Fruit fly (Drosophila melanogaster) whole organism, embryonic: Measurements from ENCODE around the gene Syx5.

ENCODE experiments used
- Asciz ChIP-seq: fragments of 200-800 bp; sonication (Bioruptor generic); optimal IDR thresholded peaks from 2 replicates; lab custom pipeline; 2017; ENCODE audit warnings: missing biosample characterization, mild to moderate bottlenecking, missing genetic modification characterization, missing genetic modification reagents
- CG10209 ChIP-seq: fragments of 200-800 bp; sonication (Bioruptor generic); optimal IDR thresholded peaks from 3 replicates; lab custom pipeline; 2017; ENCODE audit warnings: missing biosample characterization, mild to moderate bottlenecking, missing genetic modification characterization, missing genetic modification reagents
- CG11085 ChIP-seq: fragments of 200-800 bp; sonication (Bioruptor generic); IDR thresholded peaks from 2 replicates; pipeline ENCODE4 v1.3.6; 2022; ENCODE audit warnings: missing biosample characterization, missing genetic modification characterization
- CG12104 ChIP-seq: fragments of 200-800 bp; sonication (Bioruptor generic); optimal IDR thresholded peaks from 3 replicates; lab custom pipeline; 2016; ENCODE audit warnings: missing biosample characterization, missing genetic modification characterization
- CG12219 ChIP-seq: fragments of 200-800 bp; sonication (Bioruptor generic); optimal IDR thresholded peaks from 3 replicates; lab custom pipeline; 2018; ENCODE audit warnings: missing biosample characterization, mild to moderate bottlenecking, missing genetic modification characterization
- CG12659 ChIP-seq: fragments of 200-800 bp; sonication (Bioruptor generic); optimal IDR thresholded peaks from 3 replicates; lab custom pipeline; 2017; ENCODE audit warnings: mild to moderate bottlenecking, missing biosample characterization, missing genetic modification reagents, missing genetic modification characterization
- CG13123 ChIP-seq: fragments of 200-800 bp; sonication (Bioruptor generic); optimal IDR thresholded peaks from 2 replicates; lab custom pipeline; 2016; ENCODE audit warnings: missing biosample characterization, missing genetic modification characterization
- CG13287 ChIP-seq: fragments of 200-800 bp; sonication (Bioruptor generic); IDR thresholded peaks from 2 replicates; pipeline ENCODE4 v1.3.6; 2022; ENCODE audit warnings: missing biosample characterization, missing genetic modification characterization; ENCODE audit not compliant: partially characterized antibody
- CG13296 ChIP-seq: fragments of 200-800 bp; sonication (Bioruptor generic); optimal IDR thresholded peaks from 3 replicates; lab custom pipeline; 2018; ENCODE audit warnings: missing biosample characterization, mild to moderate bottlenecking, missing genetic modification characterization
- CG13624 ChIP-seq: fragments of 200-800 bp; sonication (Bioruptor generic); optimal IDR thresholded peaks from 2 replicates; lab custom pipeline; 2016; ENCODE audit warnings: missing biosample characterization, missing genetic modification characterization
- CG14014 ChIP-seq: fragments of 200-800 bp; sonication (Bioruptor generic); IDR thresholded peaks from 2 replicates; pipeline ENCODE4 v1.3.6; 2022; ENCODE audit warnings: missing biosample characterization, missing genetic modification characterization
- CG14860 ChIP-seq: fragments of 200-800 bp; sonication (Bioruptor generic); IDR thresholded peaks from 3 replicates; pipeline ENCODE4 v1.3.6; 2022; ENCODE audit warnings: missing biosample characterization, missing genetic modification characterization; ENCODE audit not compliant: partially characterized antibody
- CG15696 ChIP-seq: fragments of 200-800 bp; sonication (Bioruptor generic); optimal IDR thresholded peaks from 2 replicates; lab custom pipeline; 2019; ENCODE audit warnings: missing biosample characterization, mild to moderate bottlenecking, missing genetic modification characterization, moderate library complexity
- CG2712 ChIP-seq: fragments of 200-800 bp; optimal IDR thresholded peaks from 3 replicates; lab custom pipeline; 2019; ENCODE audit warnings: missing biosample characterization, mild to moderate bottlenecking, missing genetic modification characterization, moderate library complexity
- CG3163 ChIP-seq: fragments of 200-800 bp; sonication (Bioruptor generic); optimal IDR thresholded peaks from 3 replicates; lab custom pipeline; 2016; ENCODE audit warnings: missing biosample characterization, missing genetic modification characterization
- CG3281 ChIP-seq: fragments of 200-800 bp; sonication (Bioruptor generic); optimal IDR thresholded peaks from 3 replicates; lab custom pipeline; 2017; ENCODE audit warnings: missing biosample characterization, mild to moderate bottlenecking, missing genetic modification characterization
- CG6689 ChIP-seq: fragments of 200-800 bp; sonication (Bioruptor generic); IDR thresholded peaks from 2 replicates; pipeline ENCODE4 v1.3.6; 2022; ENCODE audit warnings: missing biosample characterization, missing genetic modification characterization
- CG6791 ChIP-seq: fragments of 200-800 bp; sonication (Bioruptor generic); IDR thresholded peaks from 3 replicates; pipeline ENCODE4 v1.3.6; 2022; ENCODE audit warnings: missing biosample characterization, missing genetic modification characterization; ENCODE audit not compliant: partially characterized antibody
- CG7786 ChIP-seq: fragments of 200-800 bp; sonication (Bioruptor generic); optimal IDR thresholded peaks from 2 replicates; lab custom pipeline; 2016; ENCODE audit warnings: missing biosample characterization, missing genetic modification characterization
- Camta ChIP-seq: fragments of 200-800 bp; sonication (Bioruptor generic); optimal IDR thresholded peaks from 2 replicates; lab custom pipeline; 2016; ENCODE audit warnings: missing biosample characterization, missing genetic modification characterization
- Dref ChIP-seq: fragments of 200-800 bp; sonication (Bioruptor generic); IDR thresholded peaks from 2 replicates; pipeline ENCODE4 v1.3.6; 2022; ENCODE audit warnings: missing biosample characterization, missing genetic modification characterization
- H2.0 ChIP-seq: fragments of 200-800 bp; sonication (Bioruptor generic); IDR thresholded peaks from 2 replicates; pipeline ENCODE4 v1.3.6; 2022; ENCODE audit warnings: missing biosample characterization, missing genetic modification characterization
- HHEX ChIP-seq: fragments of 200-800 bp; sonication (Bioruptor generic); optimal IDR thresholded peaks from 3 replicates; lab custom pipeline; 2017; ENCODE audit warnings: missing biosample characterization, mild to moderate bottlenecking, missing genetic modification characterization, missing genetic modification reagents
- Lhr ChIP-seq: fragments of 200-800 bp; sonication (Bioruptor generic); optimal IDR thresholded peaks from 3 replicates; lab custom pipeline; 2017; ENCODE audit warnings: mild to moderate bottlenecking, missing biosample characterization, missing genetic modification reagents, missing genetic modification characterization
- MTF-1 ChIP-seq: fragments of 200-800 bp; sonication (Bioruptor generic); optimal IDR thresholded peaks from 2 replicates; lab custom pipeline; 2018; ENCODE audit warnings: missing biosample characterization, mild to moderate bottlenecking, missing genetic modification characterization, borderline replicate concordance
- Mrtf ChIP-seq: fragments of 200-800 bp; sonication (Bioruptor generic); IDR thresholded peaks from 3 replicates; pipeline ENCODE4 v1.3.6; 2022; ENCODE audit warnings: missing biosample characterization, missing genetic modification characterization
- NK7.1 ChIP-seq: fragments of 200-800 bp; sonication (Bioruptor generic); optimal IDR thresholded peaks from 3 replicates; lab custom pipeline; 2016; ENCODE audit warnings: missing biosample characterization, missing genetic modification characterization
- Oaz ChIP-seq: fragments of 200-800 bp; sonication (Bioruptor generic); IDR thresholded peaks from 2 replicates; pipeline ENCODE4 v1.3.6; 2022; ENCODE audit warnings: missing biosample characterization, missing genetic modification characterization
- Rx ChIP-seq: fragments of 200-800 bp; sonication (Bioruptor generic); IDR thresholded peaks from 2 replicates; pipeline ENCODE4 v1.3.6; 2022; ENCODE audit warnings: missing biosample characterization, missing genetic modification characterization
- Scr ChIP-seq: fragments of 200-800 bp; sonication (Bioruptor generic); IDR thresholded peaks from 2 replicates; pipeline ENCODE4 v1.3.6; 2022; ENCODE audit warnings: missing biosample characterization, missing genetic modification characterization; ENCODE audit not compliant: partially characterized antibody
- Trl ChIP-seq, 3 experiments: fragments of >200 bp in 2 of 3; fragments of 200-800 bp in 1 of 3; sonication (Bioruptor generic) in 1 of 3; optimal IDR thresholded peaks; 2 replicates in 1 of 3; 3 replicates in 2 of 3; lab custom pipeline; 2016 to 2017; ENCODE audit warnings: missing biosample characterization in 1 of 3, missing genetic modification characterization in 1 of 3
- Xrp1 ChIP-seq: fragments of 200-800 bp; sonication (Bioruptor generic); IDR thresholded peaks from 2 replicates; pipeline ENCODE4 v1.3.6; 2022; ENCODE audit warnings: missing biosample characterization, missing genetic modification characterization
- bcd ChIP-seq: fragments of 200-800 bp; sonication (Bioruptor generic); optimal IDR thresholded peaks from 2 replicates; lab custom pipeline; 2017; ENCODE audit warnings: missing biosample characterization, mild to moderate bottlenecking, missing genetic modification characterization
- cato ChIP-seq: fragments of 200-800 bp; sonication (Bioruptor generic); optimal IDR thresholded peaks from 2 replicates; lab custom pipeline; 2016; ENCODE audit warnings: missing biosample characterization, missing genetic modification characterization, borderline replicate concordance
- chm ChIP-seq: fragments of 200-800 bp; sonication (Bioruptor generic); IDR thresholded peaks from 2 replicates; pipeline ENCODE4 v1.3.6; 2022; ENCODE audit warnings: missing biosample characterization, missing genetic modification characterization
- crp ChIP-seq, 2 experiments: fragments of 200-800 bp; sonication (Bioruptor generic); optimal IDR thresholded peaks; 2 replicates in 1 of 2; 3 replicates in 1 of 2; lab custom pipeline; 2017; ENCODE audit warnings: missing biosample characterization in 2 of 2, missing genetic modification characterization in 2 of 2, mild to moderate bottlenecking in 1 of 2, moderate library complexity in 1 of 2
- da ChIP-seq: fragments of 200-800 bp; sonication (Bioruptor generic); optimal IDR thresholded peaks from 2 replicates; lab custom pipeline; 2016; ENCODE audit warnings: missing biosample characterization, missing genetic modification characterization
- gsb-n ChIP-seq: fragments of 200-800 bp; sonication (Bioruptor generic); optimal IDR thresholded peaks from 3 replicates; lab custom pipeline; 2018; ENCODE audit warnings: missing biosample characterization, mild to moderate bottlenecking, missing genetic modification characterization
- hkb ChIP-seq, 2 experiments: fragments of 200-800 bp in 1 of 2; fragments of >200 bp in 1 of 2; sonication (Bioruptor generic) in 1 of 2; IDR thresholded peaks in 1 of 2; optimal IDR thresholded peaks in 1 of 2; 2 replicates each; pipeline versions ENCODE4 v1.3.6 to Lab custom; 2017 to 2022; ENCODE audit warnings: missing biosample characterization in 1 of 2, missing genetic modification characterization in 1 of 2
- ken ChIP-seq: fragments of 200-800 bp; sonication (Bioruptor generic); IDR thresholded peaks from 3 replicates; pipeline ENCODE4 v1.3.6; 2022; ENCODE audit warnings: missing biosample characterization, missing genetic modification characterization
- lmd ChIP-seq: fragments of 200-800 bp; sonication (Bioruptor generic); IDR thresholded peaks from 2 replicates; pipeline ENCODE4 v1.3.6; 2022; ENCODE audit warnings: missing biosample characterization, missing genetic modification characterization
- nom ChIP-seq: fragments of 200-800 bp; sonication (Bioruptor generic); optimal IDR thresholded peaks from 2 replicates; lab custom pipeline; 2017; ENCODE audit warnings: missing biosample characterization, missing genetic modification characterization, mild to moderate bottlenecking, moderate library complexity, missing genetic modification reagents
- otp ChIP-seq: fragments of 200-800 bp; sonication (Bioruptor generic); IDR thresholded peaks from 3 replicates; pipeline ENCODE4, ENCODE4 v1.3.6; 2022; ENCODE audit warnings: missing biosample characterization, missing genetic modification characterization
- p53 ChIP-seq: fragments of 200-800 bp; sonication (Bioruptor generic); optimal IDR thresholded peaks from 2 replicates; lab custom pipeline; 2016; ENCODE audit warnings: missing biosample characterization, missing genetic modification characterization
- pros ChIP-seq: fragments of 200-800 bp; sonication (Bioruptor generic); optimal IDR thresholded peaks from 3 replicates; lab custom pipeline; 2019; ENCODE audit warnings: missing biosample characterization, mild to moderate bottlenecking, missing genetic modification characterization, moderate library complexity
- pum ChIP-seq: fragments of 200-800 bp; sonication (Bioruptor generic); optimal IDR thresholded peaks from 2 replicates; lab custom pipeline; 2016; ENCODE audit warnings: missing biosample characterization, missing genetic modification characterization
- shn ChIP-seq: fragments of 200-800 bp; sonication (Bioruptor generic); optimal IDR thresholded peaks from 3 replicates; lab custom pipeline; 2016; ENCODE audit warnings: missing biosample characterization, missing genetic modification characterization
- sr ChIP-seq: fragments of 200-800 bp; sonication (Bioruptor generic); IDR thresholded peaks from 3 replicates; pipeline ENCODE4 v1.3.6; 2022; ENCODE audit warnings: missing biosample characterization, missing genetic modification characterization
- unpg ChIP-seq: fragments of 200-800 bp; sonication (Bioruptor generic); optimal IDR thresholded peaks from 3 replicates; lab custom pipeline; 2018; ENCODE audit warnings: missing biosample characterization, mild to moderate bottlenecking, missing genetic modification characterization, moderate library complexity

The Syx5 gene

dm6 chr2L:16350160-16350633, 43.1 kb downstream of the Syx5 start (continued):
- TF ChIP-seq gsb-n (tag; lab: Kevin White, UChicago) (no peak), NK7.1 (no peak), unpg (GFP tag; lab: Kevin White, UChicago) (no peak), Camta (GFP tag; lab: Kevin White, UChicago) (peak; percentile 8), sr (no peak), Lhr (no peak), Xrp1 (GFP tag; lab: Robert Waterston, UW) (peak; percentile 64), Asciz (GFP tag; lab: Kevin White, UChicago) (no peak), CG12659 (GFP tag; lab: Kevin White, UChicago) (peak; percentile 84), pum (peak; percentile 53), shn (GFP tag; lab: Kevin White, UChicago) (peak; percentile 66), bcd (GFP tag; lab: Kevin White, UChicago) (peak; percentile 75), da (GFP tag; lab: Kevin White, UChicago) (peak; percentile 53), CG13123 (peak; percentile 43), CG14014 (GFP tag; lab: Robert Waterston, UW) (peak; percentile 84), Mrtf (GFP tag; lab: Robert Waterston, UW) (peak; percentile 68; the same call in 2 of the 3 replicates), CG13287 (GFP tag; lab: Robert Waterston, UW) (peak; percentile 68), Scr (GFP tag; lab: Robert Waterston, UW) (0 out of 2 replicates have a peak, but pooled peaks have one; percentile 57), Dref (GFP tag; lab: Robert Waterston, UW) (peak; percentile 48), CG12104 (no peak), MTF-1 (peak; percentile 12), otp (GFP tag; lab: Robert Waterston, UW) (no peak), chm (GFP tag; lab: Robert Waterston, UW) (no peak; the same call in 1 of the 2 replicates), CG13624 (GFP tag; lab: Kevin White, UChicago) (peak; percentile 55), CG14860 (GFP tag; lab: Robert Waterston, UW) (no peak), hkb (optimal IDR thresholded peaks at IDR 0.05; lab: Kevin White, UChicago) (no peak), hkb (GFP tag; IDR thresholded peaks at IDR 0.05; lab: Robert Waterston, UW) (peak; percentile 72), ken (GFP tag; lab: Robert Waterston, UW) (peak; percentile 79; the same call in 2 of the 3 replicates), CG10209 (GFP tag; lab: Kevin White, UChicago) (peak; percentile 75), HHEX (GFP tag; lab: Kevin White, UChicago) (no peak), CG6791 (GFP tag; lab: Robert Waterston, UW) (peak; percentile 54), Oaz (GFP tag; lab: Robert Waterston, UW) (peak; percentile 32; the same call in 1 of the 2 replicates), CG11085 (GFP tag; lab: Robert Waterston, UW) (peak; percentile 70), H2.0 (GFP tag; lab: Robert Waterston, UW) (peak; percentile 69), Trl (optimal IDR thresholded peaks at IDR 0.05; lab: Kevin White, UChicago) (no peak), Trl (GFP tag; optimal IDR thresholded peaks at IDR 0.05; lab: Kevin White, UChicago) (peak; percentile 50), CG3163 (GFP tag; lab: Kevin White, UChicago) (no peak), CG15696 (peak; percentile 59), CG3281 (no peak), p53 (GFP tag; lab: Kevin White, UChicago) (no peak), cato (peak; percentile 66), CG7786 (GFP tag; lab: Kevin White, UChicago) (peak; percentile 71), crp (GFP tag; optimal IDR thresholded peaks at IDR 0.05; lab: Kevin White, UChicago) (peak in 1 of 2 experiments; percentile 79), pros (GFP tag; lab: Kevin White, UChicago) (no peak), CG13296 (peak; percentile 72), CG6689 (GFP tag; lab: Robert Waterston, UW) (peak; percentile 79), Rx (peak; percentile 78), CG12219 (GFP tag; lab: Kevin White, UChicago) (no peak), lmd (GFP tag; lab: Robert Waterston, UW) (peak; percentile 73), nom (GFP tag; lab: Kevin White, UChicago) (no peak), CG2712 (tag; lab: Kevin White, UChicago) (peak; percentile 68)
